Fruit fly (Drosophila melanogaster): Measurements from ENCODE around the gene CG13606.

The CG13606 gene

DNA sequence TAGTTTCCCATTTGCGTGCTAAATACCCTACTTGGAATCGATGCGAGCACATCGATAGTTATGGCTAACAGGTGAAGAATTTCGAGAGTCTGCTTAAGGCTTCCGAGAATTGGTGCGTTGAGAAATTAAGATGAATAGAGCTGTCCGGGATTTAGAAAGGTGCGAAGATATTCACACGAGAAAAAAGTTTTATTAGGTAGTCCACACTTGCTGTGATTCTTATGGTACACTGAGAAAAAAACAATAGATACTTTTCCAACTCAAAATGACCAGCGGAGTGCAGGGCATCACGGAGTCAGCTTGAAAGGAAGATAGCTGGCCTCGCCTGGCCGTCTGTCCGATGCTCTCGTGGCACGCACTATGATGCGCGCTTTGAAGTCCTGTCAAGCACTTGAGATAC is 27.9 kb upstream of the CG13606 start (continued):
- peak; percentile 0 for TF ChIP-seq Smox (GFP tag; optimal IDR thresholded peaks at IDR 0.05)
- no peak for TF ChIP-seq fkh (GFP tag; optimal IDR thresholded peaks at IDR 0.05)
- peak; percentile 77 for TF ChIP-seq CG3919 (GFP tag; optimal IDR thresholded peaks at IDR 0.05)
- TF ChIP-seq esn (GFP tag; optimal IDR thresholded peaks at IDR 0.05): peak; percentile 68
- TF ChIP-seq topi (GFP tag; optimal IDR thresholded peaks at IDR 0.05): peak; percentile 55
- TF ChIP-seq CG1621 (tag; optimal IDR thresholded peaks at IDR 0.05): peak; percentile 50
- peak; percentile 60 for TF ChIP-seq net (GFP tag; optimal IDR thresholded peaks at IDR 0.05)
- TF ChIP-seq Ets21C (GFP tag; optimal IDR thresholded peaks at IDR 0.05): peak; percentile 11
- peak; percentile 57 for TF ChIP-seq Met (GFP tag; optimal IDR thresholded peaks at IDR 0.05)
- TF ChIP-seq dsx (GFP tag; optimal IDR thresholded peaks at IDR 0.05; ENCODE audit: poor library complexity, severe bottlenecking): peak; percentile 60
- peak; percentile 31 for TF ChIP-seq CG7368 (GFP tag; optimal IDR thresholded peaks at IDR 0.05)
- TF ChIP-seq CG8319 (GFP tag; optimal IDR thresholded peaks at IDR 0.05): no peak
- TF ChIP-seq Blimp-1 (GFP tag; optimal IDR thresholded peaks at IDR 0.05): no peak
- TF ChIP-seq CG8632 (GFP tag; optimal IDR thresholded peaks at IDR 0.05): peak; percentile 42
- peak; percentile 31 for TF ChIP-seq CG6792 (GFP tag; optimal IDR thresholded peaks at IDR 0.05)
- TF ChIP-seq pdm3 (GFP tag; optimal IDR thresholded peaks at IDR 0.05): peak; percentile 69
- peak; percentile 36 to 79 for TF ChIP-seq salr (GFP tag; optimal IDR thresholded peaks at IDR 0.05)
- TF ChIP-seq Eip93F (GFP tag; optimal IDR thresholded peaks at IDR 0.05): no peak
- TF ChIP-seq CG4318 (GFP tag; optimal IDR thresholded peaks at IDR 0.05): peak; percentile 81
- TF ChIP-seq CG10631 (GFP tag; optimal IDR thresholded peaks at IDR 0.05): peak; percentile 79
- TF ChIP-seq CG31627 (GFP tag; optimal IDR thresholded peaks at IDR 0.05): peak; percentile 44
- TF ChIP-seq ss (GFP tag; optimal IDR thresholded peaks at IDR 0.05): peak; percentile 72 to 95

dm6 chr3R:24148838-24149237 is 23.6 kb upstream of the CG13606 start, which contains the start of gene Slimp:
TSS of gene Slimp (minus strand) at chr3R:24148967.
- TF ChIP-seq Hr39 (GFP tag; optimal IDR thresholded peaks at IDR 0.05): peak; percentile 1
- peak; percentile 14 for TF ChIP-seq CG3032 (tag; optimal IDR thresholded peaks at IDR 0.05)
- no peak for TF ChIP-seq CG3919 (GFP tag; optimal IDR thresholded peaks at IDR 0.05)
- peak; percentile 46 for TF ChIP-seq vri (GFP tag; optimal IDR thresholded peaks at IDR 0.05)
- peak; percentile 3 for TF ChIP-seq Ets96B (tag; optimal IDR thresholded peaks at IDR 0.05)
- TF ChIP-seq CG6163 (GFP tag; IDR thresholded peaks at IDR 0.05): peak; percentile 53; the same call in 1 of the 3 replicates
- TF ChIP-seq Eip93F (GFP tag; optimal IDR thresholded peaks at IDR 0.05): no peak
- TF ChIP-seq CG32006 (GFP tag; optimal IDR thresholded peaks at IDR 0.05): peak; percentile 13
- no peak for TF ChIP-seq CG9139 (GFP tag; optimal IDR thresholded peaks at IDR 0.05)
- 0 out of 3 replicates have a peak, but pooled peaks have one; percentile 15 for TF ChIP-seq CG8119 (GFP tag; IDR thresholded peaks at IDR 0.05)
- TF ChIP-seq Lpt (GFP tag; optimal IDR thresholded peaks at IDR 0.05): no peak
- no peak for TF ChIP-seq CG6792 (GFP tag; optimal IDR thresholded peaks at IDR 0.05)
- TF ChIP-seq Sox14 (GFP tag; optimal IDR thresholded peaks at IDR 0.05): peak; percentile 5
- TF ChIP-seq CG6808 (GFP tag; optimal IDR thresholded peaks at IDR 0.05): no peak
- no peak for TF ChIP-seq CG11294 (GFP tag; IDR thresholded peaks at IDR 0.05)
- TF ChIP-seq Gug (GFP tag; IDR thresholded peaks at IDR 0.05): no peak
- peak; percentile 46 for TF ChIP-seq Hr4 (GFP tag; optimal IDR thresholded peaks at IDR 0.05)
- TF ChIP-seq dsx (GFP tag; optimal IDR thresholded peaks at IDR 0.05; ENCODE audit: poor library complexity, severe bottlenecking): no peak
- TF ChIP-seq dac (GFP tag; optimal IDR thresholded peaks at IDR 0.05): no peak
- peak; percentile 55 for TF ChIP-seq esn (GFP tag; optimal IDR thresholded peaks at IDR 0.05)
- TF ChIP-seq fd59A (GFP tag; optimal IDR thresholded peaks at IDR 0.05): no peak
- TF ChIP-seq CG11762 (GFP tag; optimal IDR thresholded peaks at IDR 0.05; ENCODE audit: insufficient read depth): no peak
- TF ChIP-seq CG7368 (GFP tag; optimal IDR thresholded peaks at IDR 0.05): no peak
- peak; percentile 33 for TF ChIP-seq OdsH (GFP tag; optimal IDR thresholded peaks at IDR 0.05)
- TF ChIP-seq CG31627 (GFP tag; optimal IDR thresholded peaks at IDR 0.05): peak; percentile 27
- TF ChIP-seq svp (GFP tag): peak; percentile 76
- no peak for TF ChIP-seq ss (GFP tag; optimal IDR thresholded peaks at IDR 0.05)
- peak; percentile 83 for TF ChIP-seq Eip78C (GFP tag)
- TF ChIP-seq pdm3 (GFP tag; optimal IDR thresholded peaks at IDR 0.05): peak; percentile 52
- TF ChIP-seq Smox (GFP tag; optimal IDR thresholded peaks at IDR 0.05): peak; percentile 37
- TF ChIP-seq CG10669 (GFP tag; optimal IDR thresholded peaks at IDR 0.05): no peak
- TF ChIP-seq Blimp-1 (GFP tag; optimal IDR thresholded peaks at IDR 0.05): no peak
- TF ChIP-seq acj6 (GFP tag; optimal IDR thresholded peaks at IDR 0.05): peak; percentile 42
- no peak for TF ChIP-seq spab (GFP tag; optimal IDR thresholded peaks at IDR 0.05)
- TF ChIP-seq CG10631 (GFP tag; optimal IDR thresholded peaks at IDR 0.05): peak; percentile 15
- TF ChIP-seq lz (GFP tag; optimal IDR thresholded peaks at IDR 0.05): peak; percentile 40
- TF ChIP-seq CG16779 (tag; optimal IDR thresholded peaks at IDR 0.05): no peak
- TF ChIP-seq CG4318 (GFP tag; optimal IDR thresholded peaks at IDR 0.05): no peak
- TF ChIP-seq fd85E (GFP tag; optimal IDR thresholded peaks at IDR 0.05): no peak
